Worm (Caenorhabditis elegans) whole organism, young adult: ENCODE results near the gene F41G3.6.
A peak's percentile ranks its signal among the peaks of the same experiment; 100 is the strongest.

Experiments used
- B0261.1 ChIP-seq: sonication (generic microtip); optimal IDR thresholded peaks from 2 replicates; lab custom pipeline; 2016; ENCODE audit warnings: mild to moderate bottlenecking, missing genetic modification characterization, moderate library complexity, missing compliant biosample characterization
- F49E8.2 ChIP-seq: sonication (generic microtip); optimal IDR thresholded peaks from 3 replicates; lab custom pipeline; 2017; ENCODE audit warnings: missing genetic modification characterization, mild to moderate bottlenecking, missing compliant biosample characterization, antibody characterized with exemption, moderate library complexity; ENCODE audit not compliant: insufficient read depth
- F52B5.7 ChIP-seq: sonication (generic microtip); optimal IDR thresholded peaks from 2 replicates; lab custom pipeline; 2016; ENCODE audit warnings: mild to moderate bottlenecking, missing genetic modification characterization, missing compliant biosample characterization
- aptf-3 ChIP-seq: fragments of 200-800 bp; sonication (Bioruptor generic); IDR thresholded peaks from 2 replicates; pipeline ENCODE4 v1.3.6; 2022; ENCODE audit warnings: missing genetic modification characterization, missing compliant biosample characterization
- atf-7 ChIP-seq: sonication (generic microtip); optimal IDR thresholded peaks from 2 replicates; lab custom pipeline; 2017; ENCODE audit warnings: mild to moderate bottlenecking, missing genetic modification characterization, missing compliant biosample characterization
- athp-1 ChIP-seq: sonication (generic microtip); optimal IDR thresholded peaks from 2 replicates; lab custom pipeline; 2017; ENCODE audit warnings: mild to moderate bottlenecking, missing genetic modification characterization, missing compliant biosample characterization
- ceh-27 ChIP-seq: fragments of 200-800 bp; sonication (Bioruptor generic); optimal IDR thresholded peaks from 2 replicates; lab custom pipeline; 2018; ENCODE audit warnings: mild to moderate bottlenecking, missing genetic modification characterization, moderate library complexity, missing compliant biosample characterization
- chd-7 ChIP-seq: sonication (generic microtip); optimal IDR thresholded peaks from 2 replicates; lab custom pipeline; 2016; ENCODE audit warnings: mild to moderate bottlenecking, missing genetic modification characterization, moderate library complexity, missing compliant biosample characterization
- die-1 ChIP-seq: sonication (generic microtip); optimal IDR thresholded peaks from 2 replicates; lab custom pipeline; 2016; ENCODE audit warnings: missing genotype, mild to moderate bottlenecking, missing genetic modification characterization, missing compliant biosample characterization
- dpff-1 ChIP-seq: sonication (generic microtip); optimal IDR thresholded peaks from 2 replicates; lab custom pipeline; 2017; ENCODE audit warnings: mild to moderate bottlenecking, missing genetic modification characterization, missing compliant biosample characterization
- fkh-3 ChIP-seq: sonication (generic microtip); optimal IDR thresholded peaks from 2 replicates; lab custom pipeline; 2016; ENCODE audit warnings: mild to moderate bottlenecking, missing genetic modification characterization, missing compliant biosample characterization
- gei-17 ChIP-seq: fragments of 200-800 bp; sonication (Bioruptor generic); optimal IDR thresholded peaks from 2 replicates; lab custom pipeline; 2018; ENCODE audit warnings: mild to moderate bottlenecking, missing genetic modification characterization, missing compliant biosample characterization
- him-1 ChIP-seq: sonication (generic microtip); optimal IDR thresholded peaks from 2 replicates; lab custom pipeline; 2016; ENCODE audit warnings: missing genotype, missing genetic modification reagents, missing genetic modification characterization, missing compliant biosample characterization
- hlh-26 ChIP-seq: fragments of 200-800 bp; sonication (Bioruptor generic); conservative IDR thresholded peaks from 2 replicates; pipeline ENCODE4 v1.3.6; 2022; ENCODE audit warnings: missing genetic modification reagents, missing genetic modification characterization, missing compliant biosample characterization
- hmg-1.2 ChIP-seq: fragments of 200-800 bp; sonication (Bioruptor generic); IDR thresholded peaks from 2 replicates; pipeline ENCODE4 v1.3.6; 2022; ENCODE audit warnings: missing genetic modification reagents, missing genetic modification characterization, missing compliant biosample characterization
- lin-35 ChIP-seq, 3 experiments: fragments of 150-350 bp in 2 of 3; sonication (generic microtip) in 1 of 3; optimal IDR thresholded peaks; 2 replicates each; lab custom pipeline; 2014 to 2018; ENCODE audit warnings: missing biosample characterization in 3 of 3, missing genetic modification characterization in 3 of 3, missing genetic modification reagents in 3 of 3
- lin-40 ChIP-seq: sonication (generic microtip); optimal IDR thresholded peaks from 2 replicates; lab custom pipeline; 2016; ENCODE audit warnings: missing genetic modification characterization, mild to moderate bottlenecking, missing compliant biosample characterization, missing genotype, missing genetic modification reagents
- lsy-27 ChIP-seq: sonication (generic microtip); optimal IDR thresholded peaks from 2 replicates; lab custom pipeline; 2017; ENCODE audit warnings: missing genetic modification characterization, mild to moderate bottlenecking, missing compliant biosample characterization, antibody characterized with exemption, missing genotype, borderline replicate concordance; ENCODE audit not compliant: insufficient read depth
- madf-10 ChIP-seq: sonication (generic microtip); optimal IDR thresholded peaks from 2 replicates; lab custom pipeline; 2016; ENCODE audit warnings: mild to moderate bottlenecking, missing genetic modification characterization, missing compliant biosample characterization
- madf-3 ChIP-seq: fragments of 200-800 bp; sonication (Bioruptor generic); IDR thresholded peaks from 2 replicates; pipeline ENCODE4 v1.3.6; 2022; ENCODE audit warnings: missing genetic modification reagents, missing genetic modification characterization, missing compliant biosample characterization
- nfya-1 ChIP-seq: sonication (generic microtip); optimal IDR thresholded peaks from 2 replicates; lab custom pipeline; 2017; ENCODE audit warnings: antibody characterized with exemption, missing compliant biosample characterization, missing genetic modification characterization, borderline replicate concordance; ENCODE audit not compliant: insufficient read depth
- nhr-120 ChIP-seq: fragments of 200-800 bp; sonication (Bioruptor generic); IDR thresholded peaks from 2 replicates; pipeline ENCODE4 v1.3.6; 2022; ENCODE audit warnings: missing genetic modification characterization, missing compliant biosample characterization
- nhr-179 ChIP-seq: sonication (generic microtip); optimal IDR thresholded peaks from 2 replicates; lab custom pipeline; 2016; ENCODE audit warnings: mild to moderate bottlenecking, missing genetic modification characterization, missing compliant biosample characterization
- nhr-27 ChIP-seq: fragments of 200-800 bp; sonication (Bioruptor generic); optimal IDR thresholded peaks from 2 replicates; lab custom pipeline; 2018; ENCODE audit warnings: mild to moderate bottlenecking, missing genetic modification characterization, moderate library complexity, missing compliant biosample characterization
- nhr-80 ChIP-seq: sonication (generic microtip); optimal IDR thresholded peaks from 2 replicates; lab custom pipeline; 2016; ENCODE audit warnings: missing genetic modification characterization, missing compliant biosample characterization
- pha-4 ChIP-seq: fragments of 150-350 bp; sonication (generic microtip); optimal IDR thresholded peaks from 2 replicates; lab custom pipeline; 2014; ENCODE audit warnings: missing biosample characterization, missing genetic modification reagents, missing genetic modification characterization
- rcor-1 ChIP-seq: fragments of 200-800 bp; sonication (Bioruptor generic); IDR thresholded peaks from 2 replicates; pipeline ENCODE4 v1.3.6; 2022; ENCODE audit warnings: missing genetic modification reagents, missing genetic modification characterization, missing compliant biosample characterization
- rec-8 ChIP-seq, 2 experiments: sonication (generic microtip); optimal IDR thresholded peaks; 2 replicates each; lab custom pipeline; 2016; ENCODE audit warnings: mild to moderate bottlenecking in 2 of 2, missing genetic modification characterization in 2 of 2, missing genetic modification reagents in 2 of 2, missing genotype in 2 of 2, missing biosample characterization in 1 of 2, missing compliant biosample characterization in 1 of 2, moderate library complexity in 1 of 2
- snpc-1.3 ChIP-seq: sonication (generic microtip); optimal IDR thresholded peaks from 2 replicates; lab custom pipeline; 2017; ENCODE audit warnings: missing genetic modification characterization, mild to moderate bottlenecking, missing compliant biosample characterization, antibody characterized with exemption, moderate library complexity, missing genotype, missing genetic modification reagents; ENCODE audit not compliant: insufficient read depth
- tlf-1 ChIP-seq: fragments of 200-800 bp; sonication (Bioruptor generic); optimal IDR thresholded peaks from 2 replicates; lab custom pipeline; 2018; ENCODE audit warnings: mild to moderate bottlenecking, missing genetic modification characterization, missing compliant biosample characterization
- zfh-2 ChIP-seq: fragments of 200-800 bp; sonication (Bioruptor generic); conservative IDR thresholded peaks from 2 replicates; pipeline ENCODE4 v1.3.6; 2022; ENCODE audit warnings: missing genetic modification reagents, missing genetic modification characterization, missing compliant biosample characterization
- ztf-18 ChIP-seq: sonication (generic microtip); optimal IDR thresholded peaks from 2 replicates; lab custom pipeline; 2016; ENCODE audit warnings: missing genotype, mild to moderate bottlenecking, missing genetic modification characterization, missing compliant biosample characterization

F41G3.6 gene

DNA sequence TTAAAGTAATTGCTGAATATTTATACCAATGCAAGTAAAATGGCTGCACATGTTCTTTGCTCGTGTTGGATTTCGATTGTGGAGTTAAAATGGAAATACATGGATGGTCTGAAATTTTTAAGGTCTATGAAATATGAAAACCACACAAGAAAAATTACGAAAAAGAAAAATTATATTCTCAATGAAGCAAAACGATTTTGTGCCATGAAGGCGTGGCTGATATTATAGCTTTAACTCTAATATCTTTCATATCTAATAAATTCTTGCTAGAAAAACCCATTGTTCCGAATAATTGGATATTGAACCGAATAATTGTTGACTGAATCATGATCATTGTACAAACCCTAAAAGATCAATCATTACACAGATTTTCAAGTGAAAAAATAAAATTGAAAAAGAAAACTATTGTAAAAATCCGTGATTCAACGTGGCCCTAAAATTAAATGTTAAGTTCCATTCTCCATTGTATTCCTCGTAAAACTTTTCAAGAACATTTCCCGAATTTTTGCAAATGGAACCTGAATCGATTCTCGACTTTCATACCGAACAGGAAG is 12.0 kb downstream of the F41G3.6 start, which contains the start of the genes srx-95 and fis-1:
Gene srx-95, minus strand, starts transcription at position 101 of the 554 bp plus-strand sequence.
Gene fis-1, plus strand, starts transcription at position 504 of the 554 bp plus-strand sequence.
- TF ChIP-seq rec-8 (tag; optimal IDR thresholded peaks at IDR 0.05; lab: Kevin White, UChicago) (no peak), nhr-120 (GFP tag; lab: Robert Waterston, UW) (no peak), rcor-1 (no peak), nhr-27 (no peak), F52B5.7 (no peak), fkh-3 (tag; lab: Kevin White, UChicago) (no peak), madf-3 (GFP tag; lab: Robert Waterston, UW) (no peak), die-1 (tag; lab: Kevin White, UChicago) (no peak), lin-35 (GFP tag; optimal IDR thresholded peaks at IDR 0.05; lab: Kevin White, UChicago) (no peak), lin-40 (tag; lab: Kevin White, UChicago) (no peak), ceh-27 (GFP tag; lab: Kevin White, UChicago) (no peak), atf-7 (tag; lab: Kevin White, UChicago) (no peak), B0261.1 (tag; lab: Kevin White, UChicago) (no peak), zfh-2 (GFP tag; lab: Robert Waterston, UW) (no peak)

DNA sequence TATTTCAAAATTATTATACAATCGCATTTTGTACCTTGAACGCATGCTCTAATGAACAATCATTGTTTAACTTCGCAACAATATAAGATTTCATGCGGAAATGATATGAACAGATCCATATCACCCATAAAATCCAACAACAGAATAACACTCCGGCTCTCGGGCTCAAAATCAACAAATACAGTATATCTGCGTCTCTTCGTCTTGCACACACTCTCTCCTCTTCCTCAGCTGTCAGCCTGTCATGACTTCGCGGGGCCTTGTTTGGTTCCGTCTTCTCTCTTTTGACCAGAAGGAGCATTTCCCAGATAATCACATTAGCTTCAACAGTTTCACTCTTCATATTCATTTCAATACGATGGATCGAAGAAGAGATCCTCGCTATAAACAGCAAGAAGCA is 13.5 kb downstream of the F41G3.6 start, which contains the start of gene F41G3.3:
Gene F41G3.3, plus strand, starts transcription at position 301 of the 400 bp plus-strand sequence.
- no peak for TF ChIP-seq him-1
- no peak for TF ChIP-seq F49E8.2

DNA sequence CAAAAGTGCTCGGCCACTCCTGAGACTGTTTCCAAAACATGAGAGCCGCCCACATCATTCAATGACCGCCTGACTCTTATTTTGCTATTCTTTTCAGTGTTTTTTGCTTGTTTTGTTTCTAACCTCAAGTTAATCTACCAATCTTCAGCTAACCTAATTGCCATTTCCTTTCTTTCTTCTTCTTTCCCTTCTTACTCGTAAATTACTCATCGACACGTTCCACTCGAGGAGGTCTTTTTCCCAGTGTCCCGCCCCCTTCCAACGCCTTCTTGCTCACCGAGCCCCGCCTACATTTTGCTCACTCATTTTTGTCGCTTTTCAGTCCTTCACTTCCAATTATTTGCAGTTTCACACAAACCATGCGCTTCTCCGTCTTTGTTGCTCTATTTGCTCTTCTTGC is 22.0 kb downstream of the F41G3.6 start, which contains the start of gene nlp-50:
Gene nlp-50, plus strand, starts transcription at position 301 of the 400 bp plus-strand sequence.
- no peak for TF ChIP-seq chd-7 (tag; lab: Kevin White, UChicago)
- TF ChIP-seq nhr-179 (tag; lab: Kevin White, UChicago): no peak
- no peak for TF ChIP-seq gei-17 (GFP tag; lab: Kevin White, UChicago)
- TF ChIP-seq aptf-3 (GFP tag; lab: Robert Waterston, UW): no peak
- no peak for TF ChIP-seq snpc-1.3 (tag; lab: Kevin White, UChicago)
- TF ChIP-seq hmg-1.2 (GFP tag; lab: Robert Waterston, UW): no peak
- TF ChIP-seq nfya-1: no peak
- TF ChIP-seq pha-4: no peak

DNA sequence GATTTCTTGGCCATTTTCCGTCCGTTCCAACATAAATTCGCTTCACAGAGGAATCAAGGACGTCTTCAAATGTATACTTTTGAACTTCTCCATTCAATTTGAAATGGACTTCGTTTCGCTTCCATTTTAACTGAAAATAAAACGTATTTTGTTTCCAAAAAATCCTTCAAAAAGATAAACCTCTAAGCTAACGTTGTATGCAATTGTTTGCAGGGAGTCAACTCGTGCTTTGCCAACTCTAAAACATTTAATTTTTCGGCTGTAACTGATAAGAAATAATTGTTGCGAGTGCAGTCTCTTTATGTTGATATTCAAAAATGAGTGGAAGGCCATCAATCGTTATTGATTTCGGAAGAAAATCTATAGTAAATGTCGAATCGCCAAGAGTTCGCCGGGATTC is 25.3 kb downstream of the F41G3.6 start, which contains the start of gene F41G3.18:
Gene F41G3.18, plus strand, starts transcription at position 301 of the 400 bp plus-strand sequence.
- TF ChIP-seq nhr-80 (tag; lab: Kevin White, UChicago) (peak; percentile 51), nfya-1 (no peak)

DNA sequence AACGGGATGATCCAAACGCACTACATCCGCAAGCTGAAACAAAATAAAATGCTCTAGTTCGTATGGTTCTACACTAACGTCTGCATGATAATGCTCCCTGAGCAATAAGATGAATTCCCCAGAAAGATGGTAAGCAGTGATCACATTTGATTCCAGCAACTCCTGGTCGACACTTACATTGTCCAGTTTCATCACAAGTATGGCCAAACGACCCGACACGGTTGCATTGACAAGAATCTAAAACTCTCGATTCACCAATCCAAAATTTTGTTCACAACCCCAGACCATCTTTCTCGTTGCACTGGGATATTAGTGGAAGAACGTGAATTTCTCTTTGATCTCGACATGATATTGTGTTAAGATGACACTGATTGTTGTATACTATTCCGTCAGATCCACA is 27.3 kb downstream of the F41G3.6 start:
- no peak for TF ChIP-seq athp-1
- no peak for TF ChIP-seq lin-35 (GFP tag; optimal IDR thresholded peaks at IDR 0.05; lab: Kevin White, UChicago)
- TF ChIP-seq madf-10 (tag; lab: Kevin White, UChicago): no peak
- TF ChIP-seq hlh-26 (GFP tag; lab: Robert Waterston, UW): no peak
- no peak for TF ChIP-seq lsy-27 (tag; lab: Kevin White, UChicago)
- no peak for TF ChIP-seq ztf-18 (tag; lab: Kevin White, UChicago)
- TF ChIP-seq dpff-1 (tag; lab: Kevin White, UChicago): no peak
- no peak for TF ChIP-seq tlf-1
